Fruit fly (Drosophila melanogaster) whole organism: ENCODE results near the gene CG13064.

Source experiments
- CG8478 ChIP-seq: fragments of >200 bp; optimal IDR thresholded peaks from 2 replicates; lab custom pipeline; 2018; ENCODE audit warnings: inconsistent platforms
- Dll ChIP-seq: fragments of >200 bp; optimal IDR thresholded peaks from 2 replicates; lab custom pipeline; 2017
- EcR ChIP-seq, 2 experiments: fragments of >200 bp; optimal IDR thresholded peaks; 2 replicates each; lab custom pipeline; 2017; ENCODE audit warnings: missing biosample characterization in 2 of 2, missing genetic modification characterization in 2 of 2, missing genetic modification reagents in 2 of 2
- pan ChIP-seq: fragments of >200 bp; optimal IDR thresholded peaks from 2 replicates; lab custom pipeline; 2017
- psq ChIP-seq: fragments of >200 bp; optimal IDR thresholded peaks from 2 replicates; lab custom pipeline; 2017
- usp ChIP-seq: fragments of >200 bp; optimal IDR thresholded peaks from 2 replicates; lab custom pipeline; 2017; ENCODE audit warnings: missing biosample characterization, missing genetic modification characterization, mixed read lengths

Gene CG13064

DNA sequence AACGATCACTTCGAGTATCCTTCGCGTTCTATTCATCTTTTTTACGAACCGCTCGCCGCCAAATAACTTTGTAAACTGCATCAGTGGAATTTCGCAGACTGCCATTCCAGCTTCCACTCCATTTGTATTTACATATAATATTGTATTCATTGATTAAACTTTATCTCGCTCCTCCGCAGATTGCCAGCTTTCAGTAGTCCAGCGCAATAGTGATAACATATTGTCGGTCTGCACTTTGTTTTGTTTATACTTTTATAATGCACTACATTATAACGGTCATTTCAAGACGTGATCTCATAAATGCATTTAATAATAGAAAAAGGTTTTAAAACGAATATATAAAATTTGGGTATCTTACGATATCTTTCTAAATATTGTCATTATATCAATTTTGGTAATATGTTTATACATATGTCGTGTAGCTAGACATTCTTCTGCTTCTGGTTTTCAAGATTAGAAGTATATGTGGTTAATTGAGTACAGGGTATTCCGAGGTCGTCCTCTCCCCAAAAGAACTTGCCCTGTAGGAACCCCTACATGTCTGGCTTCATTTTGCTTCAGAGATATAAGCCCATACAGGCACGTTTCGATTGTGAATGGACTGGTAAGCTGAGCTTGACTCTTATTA is 12.0 kb upstream of the CG13064 start, which contains the start of gene CG4950:
Gene CG4950, minus strand, starts transcription at position 51 of the 628 bp plus-strand sequence.
- no peak for TF ChIP-seq EcR (GFP tag; optimal IDR thresholded peaks at IDR 0.05; lab: Kevin White, UChicago)
- TF ChIP-seq psq (lab: Kevin White, UChicago), result no peak
- TF ChIP-seq usp (GFP tag; lab: Kevin White, UChicago), result no peak
- TF ChIP-seq pan (lab: Kevin White, UChicago), result no peak
- TF ChIP-seq CG8478, result no peak

DNA sequence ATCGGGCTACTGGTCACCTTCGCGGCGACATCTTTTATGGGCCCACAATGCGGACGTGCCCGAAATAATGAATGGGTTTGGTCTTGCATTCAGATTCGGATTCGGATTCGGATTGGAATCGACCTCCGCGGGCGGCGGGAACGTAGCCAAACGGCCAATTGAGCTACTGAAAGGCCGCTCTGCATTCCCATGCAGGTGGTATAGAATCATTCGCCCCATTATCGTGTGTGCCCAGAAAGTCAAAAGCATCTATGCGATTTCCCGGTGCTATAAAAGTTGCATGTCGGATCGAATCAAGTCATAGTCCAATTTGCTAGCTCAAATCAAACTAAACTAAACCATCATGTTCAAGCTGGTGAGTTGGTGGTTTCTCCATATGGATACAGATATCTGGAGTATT is 11.1 kb upstream of the CG13064 start, which contains the start of gene CG13068:
Gene CG13068, plus strand, starts transcription at position 301 of the 400 bp plus-strand sequence.
- no peak for TF ChIP-seq CG8478
- TF ChIP-seq EcR (GFP tag; optimal IDR thresholded peaks at IDR 0.05; lab: Kevin White, UChicago), result no peak
- TF ChIP-seq pan (lab: Kevin White, UChicago), result no peak
- TF ChIP-seq psq (lab: Kevin White, UChicago), result no peak
- no peak for TF ChIP-seq usp (GFP tag; lab: Kevin White, UChicago)
- no peak for TF ChIP-seq Dll (lab: Kevin White, UChicago)

DNA sequence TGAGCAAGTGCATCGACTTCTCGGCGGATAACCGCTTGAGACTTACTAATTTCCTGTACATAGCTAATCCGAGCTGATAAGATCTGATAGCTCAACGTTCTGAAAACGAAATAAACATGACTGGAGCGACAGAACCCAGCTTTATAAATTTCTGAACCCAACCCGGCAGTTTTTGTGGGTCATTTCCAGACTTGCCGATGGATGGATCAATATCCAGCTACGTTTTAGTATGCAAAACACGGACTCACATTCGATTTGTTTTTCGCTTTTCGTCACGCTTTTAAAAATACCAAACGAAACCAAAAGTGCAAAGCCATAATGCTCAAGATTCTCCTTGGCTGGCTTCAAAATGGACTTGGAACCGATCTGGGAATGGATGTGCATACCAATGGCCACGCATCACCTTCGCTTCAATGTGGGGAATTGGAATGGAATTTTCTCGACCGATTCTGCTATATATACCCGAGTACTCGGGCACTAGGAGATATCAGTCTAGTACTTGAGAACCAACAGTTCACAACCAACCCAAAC is 9.3 kb upstream of the CG13064 start, which contains the start of the genes CG34248 and CG13067:
Gene CG34248, minus strand, starts transcription at position 101 of the 531 bp plus-strand sequence.
Gene CG13067, plus strand, starts transcription at position 481 of the 531 bp plus-strand sequence.
- TF ChIP-seq pan (lab: Kevin White, UChicago) (no peak), usp (GFP tag; lab: Kevin White, UChicago) (no peak), CG8478 (no peak), EcR (GFP tag; optimal IDR thresholded peaks at IDR 0.05; lab: Kevin White, UChicago) (no peak), psq (lab: Kevin White, UChicago) (no peak), Dll (lab: Kevin White, UChicago) (no peak)

- no peak for TF ChIP-seq CG8478
- TF ChIP-seq psq (lab: Kevin White, UChicago), result no peak
- TF ChIP-seq usp (GFP tag; lab: Kevin White, UChicago), result no peak
- TF ChIP-seq pan (lab: Kevin White, UChicago), result no peak
- TF ChIP-seq EcR (GFP tag; optimal IDR thresholded peaks at IDR 0.05; lab: Kevin White, UChicago), result no peak
- TF ChIP-seq Dll (lab: Kevin White, UChicago), result no peak
Measured at dm6 chr3L:16272338-16272959, 7.8 kb upstream of the CG13064 start, which contains the start of gene CG13066. Gene CG13066 (plus strand): TSS chr3L:16272909.

- TF ChIP-seq psq (lab: Kevin White, UChicago) (no peak), usp (GFP tag; lab: Kevin White, UChicago) (no peak), Dll (lab: Kevin White, UChicago) (no peak), pan (lab: Kevin White, UChicago) (no peak), EcR (GFP tag; optimal IDR thresholded peaks at IDR 0.05; lab: Kevin White, UChicago) (peak in 1 of 2 experiments; percentile 71)
Measured at dm6 chr3L:16275391-16276017, 4.7 kb upstream of the CG13064 start.

- no peak for TF ChIP-seq psq (lab: Kevin White, UChicago)
Measured at dm6 chr3L:16277135-16277534, 3.1 kb upstream of the CG13064 start, which contains the start of gene CG13065. Gene CG13065 (plus strand): TSS chr3L:16277435.

dm6 chr3L:16279171-16279570 is 1.0 kb upstream of the CG13064 start, which contains the start of gene CG13050:
Gene CG13050 (minus strand): TSS chr3L:16279271.
- TF ChIP-seq psq (lab: Kevin White, UChicago), result no peak

dm6 chr3L:16281880-16282556 is 1.8 kb downstream of the CG13064 start, which contains the start of gene CG13049:
Gene CG13049 (minus strand): TSS chr3L:16281930.
- TF ChIP-seq psq (lab: Kevin White, UChicago) (no peak), Dll (lab: Kevin White, UChicago) (no peak), usp (GFP tag; lab: Kevin White, UChicago) (no peak), EcR (GFP tag; optimal IDR thresholded peaks at IDR 0.05; lab: Kevin White, UChicago) (no peak), pan (lab: Kevin White, UChicago) (no peak), CG8478 (no peak)

- TF ChIP-seq usp (GFP tag; lab: Kevin White, UChicago) (no peak), EcR (GFP tag; optimal IDR thresholded peaks at IDR 0.05; lab: Kevin White, UChicago) (no peak), CG8478 (no peak), psq (lab: Kevin White, UChicago) (no peak), pan (lab: Kevin White, UChicago) (no peak), Dll (lab: Kevin White, UChicago) (no peak)
Measured at dm6 chr3L:16283821-16284220, 3.6 kb downstream of the CG13064 start, which contains the start of gene CG13048. Gene CG13048 (minus strand): TSS chr3L:16283921.

dm6 chr3L:16285346-16285911 is 5.2 kb downstream of the CG13064 start, which contains the start of gene CG13047:
Gene CG13047 (minus strand): TSS chr3L:16285396.
- TF ChIP-seq Dll (lab: Kevin White, UChicago), result no peak
- no peak for TF ChIP-seq CG8478
- TF ChIP-seq usp (GFP tag; lab: Kevin White, UChicago), result no peak
- no peak for TF ChIP-seq EcR (GFP tag; optimal IDR thresholded peaks at IDR 0.05; lab: Kevin White, UChicago)
- no peak for TF ChIP-seq pan (lab: Kevin White, UChicago)
